Fruit fly (Drosophila melanogaster) whole organism, embryonic: ENCODE results near the gene CG31404.

Experiments used
- Bteb2 ChIP-seq: fragments of 200-800 bp; sonication (Bioruptor generic); optimal IDR thresholded peaks from 2 replicates; lab custom pipeline; 2016; ENCODE audit warnings: missing biosample characterization, missing genetic modification characterization
- CG10462 ChIP-seq: fragments of 200-800 bp; sonication (Bioruptor generic); optimal IDR thresholded peaks from 2 replicates; lab custom pipeline; 2016; ENCODE audit warnings: missing biosample characterization, missing genetic modification characterization
- CG13624 ChIP-seq: fragments of 200-800 bp; sonication (Bioruptor generic); optimal IDR thresholded peaks from 2 replicates; lab custom pipeline; 2016; ENCODE audit warnings: missing biosample characterization, missing genetic modification characterization
- CG14667 ChIP-seq: fragments of 200-800 bp; sonication (Bioruptor generic); IDR thresholded peaks from 2 replicates; pipeline ENCODE4 v1.3.6; 2022; ENCODE audit warnings: missing biosample characterization, missing genetic modification characterization
- CG15479 ChIP-seq: fragments of 200-800 bp; sonication (Bioruptor generic); optimal IDR thresholded peaks from 3 replicates; lab custom pipeline; 2019; ENCODE audit warnings: missing biosample characterization, mild to moderate bottlenecking, missing genetic modification characterization, moderate library complexity
- CG15514 ChIP-seq: fragments of 200-800 bp; sonication (Bioruptor generic); optimal IDR thresholded peaks from 3 replicates; lab custom pipeline; 2017; ENCODE audit warnings: missing biosample characterization, missing genetic modification characterization, mild to moderate bottlenecking, moderate library complexity, missing genetic modification reagents
- CG1602 ChIP-seq: fragments of 200-800 bp; sonication (Bioruptor generic); optimal IDR thresholded peaks from 3 replicates; lab custom pipeline; 2016; ENCODE audit warnings: missing biosample characterization, missing genetic modification characterization
- CG1603 ChIP-seq: fragments of 200-800 bp; sonication (Bioruptor generic); optimal IDR thresholded peaks from 2 replicates; lab custom pipeline; 2019; ENCODE audit warnings: missing biosample characterization, mild to moderate bottlenecking, missing genetic modification characterization, moderate library complexity
- CG17361 ChIP-seq: fragments of 200-800 bp; sonication (Bioruptor generic); IDR thresholded peaks from 3 replicates; pipeline ENCODE4 v1.3.6; 2022; ENCODE audit warnings: missing biosample characterization, missing genetic modification characterization
- CG2199 ChIP-seq: fragments of 200-800 bp; sonication (Bioruptor generic); IDR thresholded peaks from 3 replicates; pipeline ENCODE4 v1.3.6; 2022; ENCODE audit warnings: missing biosample characterization, missing genetic modification characterization
- CG32772 ChIP-seq: fragments of 200-800 bp; sonication (Bioruptor generic); IDR thresholded peaks from 2 replicates; pipeline ENCODE4 v1.3.6; 2022; ENCODE audit warnings: missing biosample characterization, missing genetic modification characterization
- CG3407 ChIP-seq: fragments of 200-800 bp; sonication (Bioruptor generic); optimal IDR thresholded peaks from 2 replicates; lab custom pipeline; 2018; ENCODE audit warnings: missing biosample characterization, mild to moderate bottlenecking, missing genetic modification characterization
- CG3726 ChIP-seq: fragments of 200-800 bp; sonication (Bioruptor generic); IDR thresholded peaks from 3 replicates; pipeline ENCODE4, ENCODE4 v1.3.6; 2022; ENCODE audit warnings: missing biosample characterization, missing genetic modification characterization
- CG4328 ChIP-seq: fragments of 200-800 bp; sonication (Bioruptor generic); optimal IDR thresholded peaks from 3 replicates; lab custom pipeline; 2017; ENCODE audit warnings: missing biosample characterization, missing genetic modification reagents, missing genetic modification characterization
- CG6791 ChIP-seq: fragments of 200-800 bp; sonication (Bioruptor generic); IDR thresholded peaks from 3 replicates; pipeline ENCODE4 v1.3.6; 2022; ENCODE audit warnings: missing biosample characterization, missing genetic modification characterization; ENCODE audit not compliant: partially characterized antibody
- D ChIP-seq, 2 experiments: fragments of 200-800 bp in 1 of 2; fragments of >200 bp in 1 of 2; sonication (Bioruptor generic) in 1 of 2; optimal IDR thresholded peaks; 2 replicates in 1 of 2; 3 replicates in 1 of 2; lab custom pipeline; 2017; ENCODE audit warnings: mild to moderate bottlenecking in 1 of 2, missing biosample characterization in 1 of 2, missing genetic modification characterization in 1 of 2, missing genetic modification reagents in 1 of 2
- Kr ChIP-seq: fragments of 200-800 bp; sonication (Bioruptor generic); optimal IDR thresholded peaks from 2 replicates; lab custom pipeline; 2017; ENCODE audit warnings: missing biosample characterization, mild to moderate bottlenecking, missing genetic modification characterization
- Nf-YB ChIP-seq: fragments of 200-800 bp; sonication (Bioruptor generic); optimal IDR thresholded peaks from 3 replicates; lab custom pipeline; 2019; ENCODE audit warnings: missing biosample characterization, mild to moderate bottlenecking, missing genetic modification characterization, moderate library complexity
- NfI ChIP-seq: fragments of 200-800 bp; sonication (Bioruptor generic); optimal IDR thresholded peaks from 3 replicates; lab custom pipeline; 2018; ENCODE audit warnings: missing biosample characterization, mild to moderate bottlenecking, missing genetic modification characterization, moderate library complexity
- Ptx1 ChIP-seq: fragments of 200-800 bp; sonication (Bioruptor generic); IDR thresholded peaks from 2 replicates; pipeline ENCODE4 v1.3.6; 2022; ENCODE audit warnings: missing biosample characterization, missing genetic modification characterization
- abd-A ChIP-seq: fragments of 200-800 bp; sonication (Bioruptor generic); optimal IDR thresholded peaks from 3 replicates; lab custom pipeline; 2019; ENCODE audit warnings: missing biosample characterization, mild to moderate bottlenecking, missing genetic modification characterization, moderate library complexity
- al ChIP-seq: fragments of 200-800 bp; sonication (Bioruptor generic); IDR thresholded peaks from 2 replicates; pipeline ENCODE4 v1.3.6; 2022; ENCODE audit warnings: missing biosample characterization, missing genetic modification characterization
- amos ChIP-seq: fragments of 200-800 bp; sonication (Bioruptor generic); IDR thresholded peaks from 2 replicates; pipeline ENCODE4 v1.3.6; 2022; ENCODE audit warnings: missing biosample characterization, missing genetic modification characterization; ENCODE audit not compliant: partially characterized antibody
- aop ChIP-seq: fragments of 200-800 bp; sonication (Bioruptor generic); IDR thresholded peaks from 2 replicates; pipeline ENCODE4 v1.3.6; 2022; ENCODE audit warnings: missing biosample characterization, missing genetic modification characterization
- ara ChIP-seq: fragments of 200-800 bp; sonication (Bioruptor generic); IDR thresholded peaks from 2 replicates; pipeline ENCODE4 v1.3.6; 2022; ENCODE audit warnings: missing biosample characterization, missing genetic modification characterization
- br ChIP-seq: fragments of >200 bp; optimal IDR thresholded peaks from 2 replicates; lab custom pipeline; 2017
- bsh ChIP-seq, 2 experiments: fragments of 200-800 bp; sonication (Bioruptor generic); optimal IDR thresholded peaks; 2 replicates each; lab custom pipeline; 2017 to 2018; ENCODE audit warnings: mild to moderate bottlenecking in 2 of 2, missing biosample characterization in 2 of 2, missing genetic modification characterization in 2 of 2, moderate library complexity in 1 of 2
- cad ChIP-seq: fragments of >200 bp; optimal IDR thresholded peaks from 2 replicates; lab custom pipeline; 2017; ENCODE audit warnings: missing biosample characterization, missing genetic modification characterization
- cwo ChIP-seq: fragments of 200-800 bp; sonication (Bioruptor generic); optimal IDR thresholded peaks from 3 replicates; lab custom pipeline; 2017; ENCODE audit warnings: missing biosample characterization, missing genetic modification characterization, mild to moderate bottlenecking, moderate library complexity, missing genetic modification reagents
- da ChIP-seq: fragments of 200-800 bp; sonication (Bioruptor generic); optimal IDR thresholded peaks from 2 replicates; lab custom pipeline; 2016; ENCODE audit warnings: missing biosample characterization, missing genetic modification characterization
- dati ChIP-seq: fragments of 200-800 bp; sonication (Bioruptor generic); IDR thresholded peaks from 2 replicates; pipeline ENCODE4 v1.3.6; 2022; ENCODE audit warnings: missing biosample characterization, missing genetic modification characterization
- dimm ChIP-seq: fragments of 200-800 bp; sonication (Bioruptor generic); IDR thresholded peaks from 2 replicates; pipeline ENCODE4 v1.3.6; 2022; ENCODE audit warnings: missing biosample characterization, missing genetic modification characterization
- grn ChIP-seq: fragments of 200-800 bp; sonication (Bioruptor generic); optimal IDR thresholded peaks from 3 replicates; lab custom pipeline; 2017; ENCODE audit warnings: missing biosample characterization, missing genetic modification characterization
- hbn ChIP-seq: fragments of 200-800 bp; sonication (Bioruptor generic); IDR thresholded peaks from 2 replicates; pipeline ENCODE4 v1.3.6; 2022; ENCODE audit warnings: missing biosample characterization, missing genetic modification characterization; ENCODE audit not compliant: partially characterized antibody
- hth ChIP-seq: fragments of >200 bp; optimal IDR thresholded peaks from 2 replicates; lab custom pipeline; 2017; ENCODE audit warnings: inconsistent platforms
- insv ChIP-seq, 2 experiments: fragments of 200-800 bp; sonication (Bioruptor generic); optimal IDR thresholded peaks; 3 replicates each; lab custom pipeline; 2016 to 2018; ENCODE audit warnings: missing biosample characterization in 2 of 2, missing genetic modification characterization in 2 of 2
- jumu ChIP-seq: fragments of 200-800 bp; sonication (Bioruptor generic); optimal IDR thresholded peaks from 3 replicates; lab custom pipeline; 2016; ENCODE audit warnings: missing biosample characterization, missing genetic modification characterization
- nerfin-2 ChIP-seq: fragments of 200-800 bp; sonication (Bioruptor generic); IDR thresholded peaks from 2 replicates; pipeline ENCODE4 v1.3.6; 2022; ENCODE audit warnings: missing biosample characterization, missing genetic modification characterization; ENCODE audit not compliant: partially characterized antibody
- prd ChIP-seq, 3 experiments: fragments of >200 bp in 2 of 3; fragments of 200-800 bp in 1 of 3; sonication (Bioruptor generic) in 1 of 3; optimal IDR thresholded peaks in 2 of 3; IDR thresholded peaks in 1 of 3; 2 replicates in 2 of 3; 3 replicates in 1 of 3; pipeline versions ENCODE4 v1.3.6 to Lab custom; 2017 to 2022; ENCODE audit warnings: missing biosample characterization in 1 of 3, missing genetic modification characterization in 1 of 3
- pros ChIP-seq: fragments of 200-800 bp; sonication (Bioruptor generic); optimal IDR thresholded peaks from 3 replicates; lab custom pipeline; 2019; ENCODE audit warnings: missing biosample characterization, mild to moderate bottlenecking, missing genetic modification characterization, moderate library complexity
- scrt ChIP-seq: fragments of 200-800 bp; sonication (Bioruptor generic); optimal IDR thresholded peaks from 2 replicates; lab custom pipeline; 2018; ENCODE audit warnings: missing biosample characterization, mild to moderate bottlenecking, missing genetic modification characterization, moderate library complexity
- shn ChIP-seq: fragments of 200-800 bp; sonication (Bioruptor generic); optimal IDR thresholded peaks from 3 replicates; lab custom pipeline; 2016; ENCODE audit warnings: missing biosample characterization, missing genetic modification characterization
- ssp ChIP-seq: fragments of 200-800 bp; sonication (Bioruptor generic); IDR thresholded peaks from 2 replicates; pipeline ENCODE4 v1.3.6; 2022; ENCODE audit warnings: missing biosample characterization, missing genetic modification characterization
- tll ChIP-seq, 2 experiments: fragments of 200-800 bp in 1 of 2; fragments of >200 bp in 1 of 2; sonication (Bioruptor generic) in 1 of 2; optimal IDR thresholded peaks; 2 replicates each; lab custom pipeline; 2017 to 2019; ENCODE audit warnings: missing biosample characterization in 2 of 2, missing genetic modification characterization in 2 of 2, mild to moderate bottlenecking in 1 of 2, moderate library complexity in 1 of 2
- tx ChIP-seq: fragments of 200-800 bp; sonication (Bioruptor generic); optimal IDR thresholded peaks from 2 replicates; lab custom pipeline; 2016; ENCODE audit warnings: missing biosample characterization, missing genetic modification characterization
- unpg ChIP-seq: fragments of 200-800 bp; sonication (Bioruptor generic); optimal IDR thresholded peaks from 3 replicates; lab custom pipeline; 2018; ENCODE audit warnings: missing biosample characterization, mild to moderate bottlenecking, missing genetic modification characterization, moderate library complexity
- zen ChIP-seq: fragments of 200-800 bp; sonication (Bioruptor generic); optimal IDR thresholded peaks from 3 replicates; lab custom pipeline; 2018; ENCODE audit warnings: missing biosample characterization, mild to moderate bottlenecking, missing genetic modification characterization, moderate library complexity

Gene CG31404

DNA sequence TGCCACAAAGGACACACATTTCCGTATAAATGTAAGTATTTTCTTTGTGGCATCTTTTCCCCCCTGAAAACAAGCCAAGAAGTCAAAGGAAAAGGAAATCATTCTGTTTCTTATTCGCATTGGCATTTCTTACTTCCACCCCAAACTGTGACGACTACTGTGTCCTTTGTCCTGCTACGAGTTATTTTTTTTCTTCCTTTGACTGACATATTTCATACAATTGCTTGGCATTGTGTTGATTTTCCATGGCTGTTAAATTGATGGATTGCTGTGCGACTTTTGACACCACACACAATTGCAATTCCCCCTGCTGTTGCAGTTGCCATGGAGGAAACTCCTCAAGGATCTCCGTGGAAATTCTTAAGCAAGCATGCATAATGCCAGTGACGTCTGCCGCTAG lies 23.7 kb downstream of the CG31404 start:
- TF ChIP-seq cad, result peak; percentile 19
- no peak for TF ChIP-seq prd (optimal IDR thresholded peaks at IDR 0.05; lab: Kevin White, UChicago)
- TF ChIP-seq prd (GFP tag; IDR thresholded peaks at IDR 0.05; lab: Robert Waterston, UW), result peak; percentile 9; the same call in 1 of the 3 replicates
- peak; percentile 89 for TF ChIP-seq D (optimal IDR thresholded peaks at IDR 0.05; lab: Kevin White, UChicago)
- TF ChIP-seq D (GFP tag; optimal IDR thresholded peaks at IDR 0.05; lab: Kevin White, UChicago), result no peak
- TF ChIP-seq zen (tag; lab: Kevin White, UChicago), result peak; percentile 21
- TF ChIP-seq ssp, result no peak
- TF ChIP-seq insv (GFP tag; optimal IDR thresholded peaks at IDR 0.05; lab: Kevin White, UChicago), result no peak
- TF ChIP-seq hth (lab: Kevin White, UChicago), result peak; percentile 25
- no peak for TF ChIP-seq bsh (GFP tag; optimal IDR thresholded peaks at IDR 0.05; lab: Kevin White, UChicago)
- no peak for TF ChIP-seq NfI (GFP tag; lab: Kevin White, UChicago)
- TF ChIP-seq pros (GFP tag; lab: Kevin White, UChicago), result peak; percentile 57
- peak in 1 of 2 experiments; percentile 71 for TF ChIP-seq tll (GFP tag; optimal IDR thresholded peaks at IDR 0.05; lab: Kevin White, UChicago)
- no peak for TF ChIP-seq CG2199
- TF ChIP-seq CG10462 (GFP tag; lab: Kevin White, UChicago), result no peak

DNA sequence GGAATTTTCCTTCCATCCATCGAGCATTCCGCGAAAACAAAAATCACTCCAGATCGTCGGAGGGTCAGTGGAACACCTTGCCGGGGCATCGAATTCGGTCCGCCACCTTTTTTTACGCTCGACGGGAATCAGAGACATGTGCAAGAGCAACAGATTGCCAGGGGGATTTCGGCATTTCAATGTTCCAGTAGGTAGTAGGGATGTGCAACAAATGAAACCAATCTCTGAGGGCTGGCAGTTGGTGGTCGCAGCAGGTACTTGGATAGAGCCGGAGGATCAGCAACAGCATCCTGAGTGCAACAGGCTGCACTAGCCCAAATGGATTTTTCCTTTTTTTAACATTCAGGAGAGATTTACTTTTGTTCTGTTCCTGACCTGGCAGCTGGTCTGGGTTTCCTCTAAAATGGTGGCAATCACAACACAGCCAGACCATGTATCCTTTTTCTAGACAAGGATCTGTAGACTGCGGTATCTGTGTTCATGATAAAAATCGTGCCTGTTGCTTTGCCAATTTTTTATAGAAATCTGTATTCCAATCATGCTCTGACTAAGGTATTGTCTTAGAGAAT lies 25.4 kb downstream of the CG31404 start:
- TF ChIP-seq CG1602 (GFP tag; lab: Kevin White, UChicago), result no peak
- no peak for TF ChIP-seq ara (GFP tag; lab: Robert Waterston, UW)
- no peak for TF ChIP-seq CG3726 (GFP tag; lab: Robert Waterston, UW)
- peak; percentile 30 for TF ChIP-seq grn (GFP tag; lab: Kevin White, UChicago)
- peak; percentile 67 for TF ChIP-seq cad
- TF ChIP-seq dati (GFP tag; lab: Robert Waterston, UW), result no peak
- TF ChIP-seq nerfin-2 (GFP tag; lab: Robert Waterston, UW), result no peak
- TF ChIP-seq Kr (GFP tag; lab: Kevin White, UChicago), result peak; percentile 31
- TF ChIP-seq amos, result peak; percentile 10; the same call in 1 of the 2 replicates
- no peak for TF ChIP-seq CG13624 (GFP tag; lab: Kevin White, UChicago)
- TF ChIP-seq br (lab: Kevin White, UChicago), result no peak
- no peak for TF ChIP-seq tx (GFP tag; lab: Kevin White, UChicago)
- no peak for TF ChIP-seq CG32772 (GFP tag; lab: Robert Waterston, UW)
- peak; percentile 64 for TF ChIP-seq zen (tag; lab: Kevin White, UChicago)
- no peak for TF ChIP-seq dimm (GFP tag; lab: Robert Waterston, UW)
- TF ChIP-seq CG3407 (GFP tag; lab: Kevin White, UChicago), result no peak
- TF ChIP-seq abd-A (tag; lab: Kevin White, UChicago), result no peak
- TF ChIP-seq shn (GFP tag; lab: Kevin White, UChicago), result no peak
- no peak for TF ChIP-seq unpg
- no peak for TF ChIP-seq CG4328 (GFP tag; lab: Kevin White, UChicago)
- TF ChIP-seq Nf-YB (GFP tag; lab: Kevin White, UChicago), result no peak
- TF ChIP-seq CG1603 (tag; lab: Kevin White, UChicago), result no peak
- TF ChIP-seq CG15514 (GFP tag; lab: Kevin White, UChicago), result no peak
- TF ChIP-seq CG14667 (GFP tag; lab: Robert Waterston, UW), result no peak
- no peak for TF ChIP-seq da
- TF ChIP-seq aop (GFP tag; lab: Robert Waterston, UW), result no peak
- peak in 1 of 2 experiments; percentile 5 for TF ChIP-seq insv (GFP tag; optimal IDR thresholded peaks at IDR 0.05; lab: Kevin White, UChicago)
- TF ChIP-seq cwo (GFP tag; lab: Kevin White, UChicago), result no peak
- TF ChIP-seq tll (GFP tag; optimal IDR thresholded peaks at IDR 0.05; lab: Kevin White, UChicago), result peak in 1 of 2 experiments; percentile 80
- peak; percentile 89 for TF ChIP-seq CG15479 (GFP tag; lab: Kevin White, UChicago)
- TF ChIP-seq al, result no peak
- no peak for TF ChIP-seq CG6791 (GFP tag; lab: Robert Waterston, UW)
- TF ChIP-seq CG17361 (GFP tag; lab: Robert Waterston, UW), result no peak
- TF ChIP-seq Ptx1 (GFP tag; lab: Robert Waterston, UW), result no peak
- no peak for TF ChIP-seq jumu (GFP tag; lab: Kevin White, UChicago)
- no peak for TF ChIP-seq hbn (GFP tag; lab: Robert Waterston, UW)
- TF ChIP-seq scrt (GFP tag; lab: Kevin White, UChicago), result no peak
- TF ChIP-seq Bteb2 (GFP tag; lab: Kevin White, UChicago), result no peak
